Fruit fly (Drosophila melanogaster) whole organism, wandering third instar larva: Measurements from ENCODE around the gene Alp10.

ENCODE experiments used
- CrebA ChIP-seq: fragments of 200-800 bp; sonication (Bioruptor generic); optimal IDR thresholded peaks from 2 replicates; lab custom pipeline; 2016; ENCODE audit warnings: missing biosample characterization, mild to moderate bottlenecking, missing genetic modification characterization, borderline replicate concordance
- Dfd ChIP-seq: fragments of >200 bp; optimal IDR thresholded peaks from 2 replicates; lab custom pipeline; 2017; ENCODE audit warnings: missing biosample characterization, missing genetic modification characterization
- Mio ChIP-seq: sonication (Bioruptor generic); optimal IDR thresholded peaks from 2 replicates; lab custom pipeline; 2016; ENCODE audit warnings: missing biosample characterization, missing genetic modification characterization
- Myc ChIP-seq: fragments of >200 bp; optimal IDR thresholded peaks from 2 replicates; lab custom pipeline; 2017
- fru ChIP-seq: fragments of 200-800 bp; sonication (Bioruptor generic); optimal IDR thresholded peaks from 3 replicates; lab custom pipeline; 2016; ENCODE audit warnings: missing biosample characterization, mild to moderate bottlenecking, missing genetic modification characterization
- h ChIP-seq: fragments of 200-800 bp; sonication (Bioruptor generic); optimal IDR thresholded peaks from 3 replicates; lab custom pipeline; 2016; ENCODE audit warnings: missing biosample characterization, mild to moderate bottlenecking, missing genetic modification characterization
- psq ChIP-seq: fragments of 200-800 bp; sonication (Bioruptor generic); optimal IDR thresholded peaks from 3 replicates; lab custom pipeline; 2017; ENCODE audit warnings: missing biosample characterization, mild to moderate bottlenecking, missing genetic modification characterization, moderate library complexity
- sv ChIP-seq: fragments of 200-800 bp; sonication (Bioruptor generic); optimal IDR thresholded peaks from 3 replicates; lab custom pipeline; 2016; ENCODE audit warnings: missing biosample characterization, missing genetic modification characterization
- woc ChIP-seq: sonication (Bioruptor generic); optimal IDR thresholded peaks from 2 replicates; lab custom pipeline; 2016; ENCODE audit warnings: missing biosample characterization, mild to moderate bottlenecking, missing genetic modification characterization

- no peak for TF ChIP-seq Myc
- no peak for TF ChIP-seq h (GFP tag; lab: Kevin White, UChicago)
- no peak for TF ChIP-seq sv
- TF ChIP-seq fru (GFP tag; lab: Kevin White, UChicago): peak; percentile 5
- no peak for TF ChIP-seq psq
- no peak for TF ChIP-seq Dfd (GFP tag; lab: Kevin White, UChicago)
- no peak for TF ChIP-seq woc
- TF ChIP-seq CrebA: no peak
- TF ChIP-seq Mio (GFP tag; lab: Kevin White, UChicago): no peak
Measured at dm6 chr3L:5579762-5580161, 15.3 kb downstream of the Alp10 start.
